Worm (Caenorhabditis elegans) whole organism, L1 larva: Measurements from ENCODE around the gene mrps-2.

Source experiments
- Y116A8C.19 ChIP-seq: sonication (generic microtip); optimal IDR thresholded peaks from 2 replicates; lab custom pipeline; 2016; ENCODE audit warnings: missing compliant biosample characterization, missing genetic modification characterization, borderline replicate concordance
- alr-1 ChIP-seq: fragments of 200-800 bp; sonication (Bioruptor generic); optimal IDR thresholded peaks from 2 replicates; lab custom pipeline; 2018; ENCODE audit warnings: borderline replicate concordance, mild to moderate bottlenecking, missing genetic modification characterization, missing compliant biosample characterization
- ama-1 ChIP-seq: fragments of 150-350 bp; optimal IDR thresholded peaks from 2 replicates; lab custom pipeline; 2014
- blmp-1 ChIP-seq: fragments of 150-350 bp; optimal IDR thresholded peaks from 2 replicates; lab custom pipeline; 2014; ENCODE audit warnings: missing biosample characterization, missing genetic modification characterization
- dpl-1 ChIP-seq, 3 experiments: fragments of 150-350 bp in 2 of 3; sonication (generic microtip) in 1 of 3; optimal IDR thresholded peaks; 2 replicates each; lab custom pipeline; 2014 to 2017; ENCODE audit warnings: missing biosample characterization in 3 of 3, missing genetic modification characterization in 3 of 3, missing genetic modification reagents in 3 of 3
- dsc-1 ChIP-seq: sonication (generic microtip); optimal IDR thresholded peaks from 2 replicates; lab custom pipeline; 2016; ENCODE audit warnings: mild to moderate bottlenecking, missing genetic modification characterization, missing compliant biosample characterization
- efl-3 ChIP-seq: fragments of 200-800 bp; sonication (Bioruptor generic); optimal IDR thresholded peaks from 2 replicates; lab custom pipeline; 2018; ENCODE audit warnings: mild to moderate bottlenecking, missing genetic modification characterization, missing compliant biosample characterization
- elt-2 ChIP-seq: sonication (generic microtip); optimal IDR thresholded peaks from 2 replicates; lab custom pipeline; 2016; ENCODE audit warnings: missing genetic modification characterization, mild to moderate bottlenecking, inconsistent platforms, missing compliant biosample characterization, missing genetic modification reagents
- elt-3 ChIP-seq, 6 experiments: fragments of 150-350 bp in 1 of 6; sonication (generic microtip); optimal IDR thresholded peaks; 2 replicates each; lab custom pipeline; 2017 to 2018; ENCODE audit warnings: missing biosample characterization in 6 of 6, missing genetic modification characterization in 6 of 6, inconsistent platforms in 1 of 6
- ets-5 ChIP-seq: fragments of 200-800 bp; sonication (Bioruptor generic); IDR thresholded peaks from 2 replicates; pipeline ENCODE4 v1.3.6; 2022; ENCODE audit warnings: missing genetic modification characterization, missing compliant biosample characterization
- fkh-10 ChIP-seq: sonication (generic microtip); optimal IDR thresholded peaks from 2 replicates; lab custom pipeline; 2017; ENCODE audit warnings: missing biosample characterization, missing genetic modification reagents, missing genetic modification characterization
- fkh-4 ChIP-seq: sonication (generic microtip); optimal IDR thresholded peaks from 2 replicates; lab custom pipeline; 2016; ENCODE audit warnings: missing compliant biosample characterization, missing genetic modification characterization, borderline replicate concordance
- hlh-17 ChIP-seq: fragments of 200-800 bp; sonication (Bioruptor generic); optimal IDR thresholded peaks from 2 replicates; lab custom pipeline; 2018; ENCODE audit warnings: missing genetic modification characterization, mild to moderate bottlenecking, missing compliant biosample characterization, moderate library complexity, borderline replicate concordance
- irx-1 ChIP-seq: sonication (generic microtip); optimal IDR thresholded peaks from 2 replicates; lab custom pipeline; 2016; ENCODE audit warnings: missing genetic modification characterization, missing compliant biosample characterization
- lin-14 ChIP-seq: fragments of 200-800 bp; sonication (Bioruptor generic); optimal IDR thresholded peaks from 2 replicates; lab custom pipeline; 2018; ENCODE audit warnings: mild to moderate bottlenecking, missing genetic modification characterization, moderate library complexity, missing compliant biosample characterization
- lin-35 ChIP-seq, 2 experiments: fragments of 150-350 bp; optimal IDR thresholded peaks; 2 replicates each; lab custom pipeline; 2014; ENCODE audit warnings: missing biosample characterization in 2 of 2, missing genetic modification characterization in 2 of 2, missing genetic modification reagents in 2 of 2
- mab-9 ChIP-seq: fragments of 200-800 bp; sonication (Bioruptor generic); IDR thresholded peaks from 2 replicates; pipeline ENCODE4 v1.3.6; 2022; ENCODE audit warnings: missing genetic modification reagents, missing genetic modification characterization, missing compliant biosample characterization
- mdl-1 ChIP-seq, 2 experiments: fragments of 150-350 bp; optimal IDR thresholded peaks; 2 replicates each; lab custom pipeline; 2014 to 2017; ENCODE audit warnings: missing biosample characterization in 2 of 2, missing genetic modification characterization in 2 of 2, inconsistent platforms in 1 of 2
- mef-2 ChIP-seq: fragments of 150-350 bp; optimal IDR thresholded peaks from 2 replicates; lab custom pipeline; 2014; ENCODE audit warnings: missing biosample characterization, missing genetic modification characterization
- mep-1 ChIP-seq: fragments of 150-350 bp; optimal IDR thresholded peaks from 2 replicates; lab custom pipeline; 2014; ENCODE audit warnings: missing biosample characterization, missing genetic modification characterization
- nhr-19 ChIP-seq: fragments of 200-800 bp; sonication (Bioruptor generic); conservative IDR thresholded peaks from 2 replicates; pipeline ENCODE4 v1.3.6; 2022; ENCODE audit warnings: missing genetic modification characterization, missing compliant biosample characterization
- nhr-20 ChIP-seq: sonication (generic microtip); optimal IDR thresholded peaks from 2 replicates; lab custom pipeline; 2016; ENCODE audit warnings: mild to moderate bottlenecking, missing genetic modification characterization, missing compliant biosample characterization
- nhr-71 ChIP-seq: sonication (generic microtip); optimal IDR thresholded peaks from 2 replicates; lab custom pipeline; 2016; ENCODE audit warnings: mild to moderate bottlenecking, missing genetic modification characterization, moderate library complexity, missing compliant biosample characterization
- nhr-85 ChIP-seq: sonication (generic microtip); peaks from one replicate; lab custom pipeline; 2016; ENCODE audit warnings: missing genetic modification characterization, inconsistent platforms, missing compliant biosample characterization
- nhr-90 ChIP-seq: sonication (generic microtip); optimal IDR thresholded peaks from 2 replicates; lab custom pipeline; 2016; ENCODE audit warnings: mild to moderate bottlenecking, missing genetic modification characterization, missing compliant biosample characterization; ENCODE audit not compliant: poor library complexity
- pag-3 ChIP-seq: sonication (generic microtip); optimal IDR thresholded peaks from 2 replicates; lab custom pipeline; 2017; ENCODE audit warnings: missing genetic modification characterization, mild to moderate bottlenecking, missing compliant biosample characterization, antibody characterized with exemption, borderline replicate concordance; ENCODE audit not compliant: insufficient read depth
- pax-3 ChIP-seq: fragments of 200-800 bp; sonication (Bioruptor generic); optimal IDR thresholded peaks from 2 replicates; lab custom pipeline; 2018; ENCODE audit warnings: mild to moderate bottlenecking, missing genetic modification characterization, moderate library complexity, missing compliant biosample characterization
- rnt-1 ChIP-seq: sonication (generic microtip); optimal IDR thresholded peaks from 2 replicates; lab custom pipeline; 2016; ENCODE audit warnings: mild to moderate bottlenecking, missing genetic modification characterization, moderate library complexity, missing compliant biosample characterization
- snu-23 ChIP-seq: sonication (generic microtip); optimal IDR thresholded peaks from 2 replicates; lab custom pipeline; 2016; ENCODE audit warnings: missing genetic modification characterization, missing compliant biosample characterization
- sox-4 ChIP-seq: sonication (generic microtip); optimal IDR thresholded peaks from 2 replicates; lab custom pipeline; 2016; ENCODE audit warnings: missing genetic modification characterization, missing compliant biosample characterization
- unc-130 ChIP-seq: fragments of 150-350 bp; optimal IDR thresholded peaks from 2 replicates; lab custom pipeline; 2017; ENCODE audit warnings: missing biosample characterization, missing genetic modification characterization, inconsistent platforms
- unc-86 ChIP-seq: sonication (generic microtip); optimal IDR thresholded peaks from 2 replicates; lab custom pipeline; 2016; ENCODE audit warnings: missing genetic modification characterization, missing compliant biosample characterization
- xbp-1 ChIP-seq: sonication (generic microtip); optimal IDR thresholded peaks from 2 replicates; lab custom pipeline; 2016; ENCODE audit warnings: missing genetic modification characterization, missing compliant biosample characterization
- ztf-4 ChIP-seq: fragments of 150-350 bp; optimal IDR thresholded peaks from 2 replicates; lab custom pipeline; 2014; ENCODE audit warnings: missing biosample characterization, missing genetic modification characterization

Gene mrps-2

DNA sequence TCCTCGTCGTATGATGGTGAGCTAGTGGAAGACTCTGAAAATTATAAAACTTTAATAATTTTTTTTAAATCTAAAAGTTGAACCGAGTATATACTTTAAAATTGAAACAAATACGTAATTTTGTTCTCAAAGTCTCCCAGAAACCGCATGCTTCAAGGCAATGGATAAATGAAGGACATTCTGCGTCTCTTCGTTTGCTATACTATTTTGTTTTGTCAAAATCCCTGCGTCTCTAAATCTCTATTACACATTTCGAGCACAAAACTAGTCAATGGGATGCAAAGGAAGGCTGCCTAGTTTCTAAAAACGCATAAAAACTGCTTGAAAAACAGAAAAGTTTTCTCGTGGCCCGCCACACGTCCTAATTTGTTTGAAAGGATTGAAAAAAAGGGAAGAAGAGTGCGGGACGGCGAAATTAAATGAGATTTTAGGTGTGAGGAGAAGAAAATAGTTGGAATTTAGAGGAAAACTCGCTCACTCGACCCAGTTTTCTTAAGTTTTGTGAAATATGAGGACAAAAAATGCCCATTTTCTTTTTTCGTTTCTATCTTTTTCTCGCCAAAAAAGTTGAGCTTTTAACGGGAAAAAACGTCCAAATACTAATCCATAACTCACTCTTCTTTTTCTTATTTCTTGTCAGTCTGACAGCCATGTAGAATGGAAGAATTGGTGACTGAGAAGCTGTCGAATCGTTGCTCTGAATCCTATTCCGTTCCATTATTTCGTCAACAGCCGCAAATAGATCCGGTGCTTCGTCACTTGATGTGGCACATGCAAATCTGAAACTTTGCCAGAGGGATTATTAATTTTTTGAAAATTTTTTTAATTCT lies 36.7 kb upstream of the mrps-2 start (continued):
- TF ChIP-seq fkh-4 (tag; lab: Kevin White, UChicago) (no peak), Y116A8C.19 (tag; lab: Kevin White, UChicago) (no peak), xbp-1 (tag; lab: Kevin White, UChicago) (peak; percentile 10), rnt-1 (tag; lab: Kevin White, UChicago) (peak; percentile 69), irx-1 (tag; lab: Kevin White, UChicago) (peak; percentile 7), unc-86 (peak; percentile 28), mdl-1 (tag; optimal IDR thresholded peaks at IDR 0.05; lab: Kevin White, UChicago) (peak in 1 of 2 experiments; percentile 28), elt-3 (tag; optimal IDR thresholded peaks at IDR 0.05; lab: Kevin White, UChicago) (no peak), alr-1 (no peak), mef-2 (tag; lab: Kevin White, UChicago) (no peak), sox-4 (no peak), elt-2 (no peak), unc-130 (peak; percentile 5), mep-1 (tag; lab: Kevin White, UChicago) (peak; percentile 53), nhr-90 (no peak), hlh-17 (GFP tag; lab: Kevin White, UChicago) (no peak), mab-9 (no peak)

DNA sequence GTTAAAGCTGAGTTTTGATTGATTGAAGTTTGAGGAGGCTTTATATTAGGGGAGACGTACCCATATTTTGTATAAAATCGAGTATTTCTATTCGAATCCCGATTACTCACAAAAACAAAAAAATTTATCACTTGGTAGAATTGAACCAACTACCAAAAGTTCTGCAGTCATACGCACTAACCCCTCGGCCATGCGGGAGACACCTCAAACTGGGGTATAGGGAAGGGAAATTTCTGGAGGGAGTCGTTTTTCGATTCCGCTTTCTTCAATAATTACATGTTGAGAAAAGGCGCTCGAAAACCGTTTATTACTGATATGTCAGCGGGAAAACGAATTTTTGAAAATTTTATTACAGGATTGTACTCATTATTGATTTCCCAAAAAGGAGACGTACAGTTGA lies 34.2 kb upstream of the mrps-2 start:
- TF ChIP-seq rnt-1 (tag; lab: Kevin White, UChicago): peak; percentile 35
- peak; percentile 37 for TF ChIP-seq nhr-19 (GFP tag; lab: Robert Waterston, UW)

DNA sequence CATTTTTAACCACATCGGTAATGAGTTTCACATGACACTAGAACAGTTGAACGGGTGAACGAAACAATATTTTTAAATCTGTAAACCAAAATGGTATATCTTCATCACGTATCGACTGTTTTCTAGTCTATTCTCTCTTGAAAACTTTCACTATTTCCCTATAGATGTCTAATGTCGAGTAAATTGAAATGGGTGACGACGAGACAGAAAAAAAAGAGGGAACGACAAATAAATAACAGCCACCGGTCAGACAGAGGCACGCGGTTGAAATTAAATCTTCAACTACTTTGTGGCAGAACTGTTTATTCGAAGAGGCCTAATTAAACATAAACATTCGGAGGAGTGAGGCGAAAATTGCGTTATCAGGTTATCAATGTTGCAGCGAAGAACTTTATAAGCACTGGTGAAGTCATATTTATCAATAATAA lies 31.1 kb upstream of the mrps-2 start:
- peak; percentile 42 for TF ChIP-seq mep-1 (tag; lab: Kevin White, UChicago)
- TF ChIP-seq elt-2: peak; percentile 66
- no peak for TF ChIP-seq ets-5 (GFP tag; lab: Robert Waterston, UW)
- TF ChIP-seq snu-23 (GFP tag; lab: Kevin White, UChicago): peak; percentile 26
- TF ChIP-seq ztf-4 (tag; lab: Kevin White, UChicago): no peak
- TF ChIP-seq lin-14: peak; percentile 78
- no peak for TF ChIP-seq irx-1 (tag; lab: Kevin White, UChicago)
- TF ChIP-seq nhr-85 (tag; lab: Kevin White, UChicago): peak; percentile 6
- peak; percentile 69 for TF ChIP-seq blmp-1 (tag; lab: Kevin White, UChicago)
- peak; percentile 20 for TF ChIP-seq nhr-71 (tag; lab: Kevin White, UChicago)
- TF ChIP-seq elt-3 (tag; optimal IDR thresholded peaks at IDR 0.05; lab: Kevin White, UChicago): peak in 1 of 6 experiments; percentile 41
- peak; percentile 32 for TF ChIP-seq nhr-20 (tag; lab: Kevin White, UChicago)
- TF ChIP-seq efl-3: no peak
- TF ChIP-seq pag-3 (tag; lab: Kevin White, UChicago): peak; percentile 52
- no peak for TF ChIP-seq ama-1 (lab: Kevin White, UChicago)
- TF ChIP-seq lin-35 (GFP tag; optimal IDR thresholded peaks at IDR 0.05; lab: Kevin White, UChicago): peak in 1 of 2 experiments; percentile 36
- TF ChIP-seq dpl-1 (GFP tag; optimal IDR thresholded peaks at IDR 0.05; lab: Kevin White, UChicago): no peak
- no peak for TF ChIP-seq pax-3 (tag; lab: Kevin White, UChicago)

- TF ChIP-seq mep-1 (tag; lab: Kevin White, UChicago): peak; percentile 1
- TF ChIP-seq unc-130: no peak
- TF ChIP-seq rnt-1 (tag; lab: Kevin White, UChicago): peak; percentile 6
- peak; percentile 23 for TF ChIP-seq dsc-1
- TF ChIP-seq lin-14: peak; percentile 43
- TF ChIP-seq fkh-10 (GFP tag; lab: Kevin White, UChicago): peak; percentile 2
These were observed 30.2 kb upstream of the mrps-2 start for ce11 chrV:8435292-8435691.
